Fruit fly (Drosophila melanogaster): ENCODE measurements around the gene CG10761.

The CG10761 gene

DNA sequence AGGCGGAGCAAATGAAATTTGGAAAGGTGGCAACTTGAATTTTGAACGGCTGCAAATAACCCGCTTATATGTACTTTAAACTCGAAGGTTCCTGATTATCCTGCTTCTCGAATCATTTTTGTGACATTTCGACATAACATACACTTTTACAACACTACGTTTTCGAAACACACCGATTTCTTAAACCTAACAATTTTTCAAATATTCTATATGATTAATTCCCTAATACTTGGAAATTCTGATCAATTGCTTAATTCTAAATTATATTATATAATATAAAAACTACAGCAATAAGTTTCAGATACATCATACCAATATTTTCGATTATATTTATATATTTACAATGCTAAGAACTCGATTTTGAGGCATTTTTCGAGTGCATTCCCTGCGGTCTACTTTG is at the start of gene CG10761:
Gene CG10761 (minus strand): TSS at position 101 of the 400 bp plus-strand sequence.
- TF ChIP-seq CG17801 (GFP tag; optimal IDR thresholded peaks at IDR 0.05; ENCODE audit: partially characterized antibody): no peak

DNA sequence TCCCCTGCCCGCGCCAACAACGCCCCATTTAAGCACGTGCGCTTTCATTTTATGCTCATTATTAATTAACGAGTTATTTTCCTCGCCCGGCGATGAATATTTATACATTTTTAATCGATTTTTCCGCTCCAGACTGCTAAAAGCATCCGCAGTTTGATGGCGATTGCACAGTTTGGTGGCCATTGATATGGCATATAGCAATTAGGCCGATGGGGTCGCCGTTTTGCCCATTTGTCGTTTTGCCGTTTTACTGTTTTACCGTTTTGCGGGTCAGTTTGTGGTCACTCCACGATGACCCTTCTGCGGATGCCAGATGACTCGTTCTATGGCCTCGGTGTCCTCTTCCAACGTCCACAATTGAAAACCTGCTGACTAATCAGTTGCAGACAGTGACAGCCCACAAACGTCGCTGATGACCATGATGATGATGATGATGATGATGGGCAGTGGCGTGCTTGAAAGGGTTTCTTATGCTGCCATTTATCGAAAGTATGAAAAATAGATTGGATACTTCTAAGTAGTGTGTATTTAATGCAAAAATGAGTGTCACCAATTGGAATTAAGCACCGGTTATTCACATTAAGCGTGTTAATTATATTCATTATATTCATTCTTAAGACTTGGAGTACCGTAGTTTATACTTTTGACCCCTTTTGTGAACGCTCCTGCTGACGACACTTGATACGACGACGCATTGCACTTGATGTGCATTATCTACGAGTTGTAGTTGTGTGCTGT is 49.3 kb upstream of the CG10761 start:
- no peak for TF ChIP-seq CG17801 (GFP tag; optimal IDR thresholded peaks at IDR 0.05; ENCODE audit: partially characterized antibody)

DNA sequence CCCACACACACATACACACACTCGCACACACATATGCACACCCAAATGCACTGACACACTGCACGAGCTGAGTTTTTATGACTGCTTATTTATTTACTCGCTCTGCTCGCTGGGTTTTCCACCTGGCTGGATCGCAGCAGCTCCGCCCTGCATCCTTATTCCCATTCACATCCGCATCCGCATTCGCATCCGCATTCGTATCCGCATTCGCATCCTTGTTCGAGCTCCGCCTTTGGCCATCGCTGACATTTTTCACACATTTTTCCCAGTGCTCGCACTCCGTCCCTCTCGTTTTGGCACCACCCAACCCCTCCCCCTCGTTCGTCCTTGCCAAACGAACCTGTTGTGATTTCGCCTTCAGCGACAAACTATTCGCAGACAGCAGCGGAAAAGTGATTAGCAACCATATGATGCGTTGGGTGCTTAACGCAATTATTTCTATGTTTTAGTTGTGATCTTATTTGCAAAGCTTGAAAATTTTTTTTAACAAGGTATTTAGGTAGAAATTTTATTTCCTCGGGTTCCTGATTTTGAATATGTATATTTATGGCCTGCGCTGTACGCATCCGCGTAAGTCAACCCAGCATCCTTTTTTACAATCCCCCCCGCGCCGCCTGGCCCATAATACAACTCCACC is 48.6 kb upstream of the CG10761 start:
- no peak for TF ChIP-seq CG17801 (GFP tag; optimal IDR thresholded peaks at IDR 0.05; ENCODE audit: partially characterized antibody)

DNA sequence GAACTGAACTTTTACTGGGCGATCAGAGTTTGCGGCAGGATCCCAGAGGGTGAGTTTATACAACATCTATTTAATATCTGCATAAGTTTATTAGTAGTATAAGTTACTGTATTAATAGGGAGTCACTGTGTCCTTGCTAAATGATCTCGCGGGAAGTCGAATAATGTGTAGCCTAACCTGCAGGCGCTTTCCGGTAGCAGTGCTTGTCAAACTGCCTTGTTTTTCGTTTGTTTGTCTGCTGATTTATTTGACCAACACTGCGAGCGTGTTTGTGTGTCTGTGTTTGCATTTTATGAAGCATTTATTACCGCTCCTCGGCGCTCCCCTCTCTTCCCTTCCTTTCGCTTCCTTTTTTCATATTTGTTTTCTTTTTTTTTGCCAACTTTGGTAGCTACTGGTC is 48.0 kb upstream of the CG10761 start:
- no peak for TF ChIP-seq CG17801 (GFP tag; optimal IDR thresholded peaks at IDR 0.05; ENCODE audit: partially characterized antibody)

DNA sequence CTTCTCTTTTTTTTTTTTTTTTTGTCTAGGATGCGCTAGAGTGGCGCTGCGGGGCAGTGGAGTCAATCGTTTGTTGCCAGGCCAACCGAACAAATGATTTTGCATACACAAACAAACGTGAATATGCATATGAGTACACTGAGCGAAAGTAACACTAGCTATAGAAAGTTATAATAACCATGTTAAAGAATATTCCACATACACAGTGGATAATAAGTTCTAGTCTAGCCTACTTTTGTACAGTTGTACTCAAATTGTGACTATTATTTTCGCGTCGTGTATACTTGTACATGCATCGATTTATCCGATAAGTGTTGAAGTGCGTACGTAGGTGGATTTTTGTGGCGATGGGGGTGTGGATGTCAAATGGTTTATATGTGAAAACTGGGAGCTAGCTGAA is 44.5 kb upstream of the CG10761 start:
- TF ChIP-seq CG17801 (GFP tag; optimal IDR thresholded peaks at IDR 0.05; ENCODE audit: partially characterized antibody): no peak

DNA sequence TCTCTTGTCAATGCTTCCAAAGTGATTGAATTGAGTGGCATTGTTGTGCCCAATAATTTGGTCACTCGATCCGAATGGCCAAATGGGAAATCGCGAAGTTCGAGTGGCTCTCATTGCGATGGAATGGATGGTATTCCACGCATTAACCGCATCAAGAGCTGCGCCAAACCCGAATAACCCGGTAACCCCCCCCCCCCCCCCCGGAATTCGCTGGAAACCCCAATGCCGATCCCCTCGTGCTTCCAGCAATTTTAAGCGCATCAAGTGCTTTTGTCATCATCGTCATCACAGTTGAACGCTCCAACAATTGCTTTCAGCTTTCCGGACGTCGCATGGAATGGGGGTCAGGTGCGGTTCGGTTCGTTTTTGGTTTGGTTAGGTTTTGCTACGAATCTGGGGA is 44.0 kb upstream of the CG10761 start:
- TF ChIP-seq CG17801 (GFP tag; optimal IDR thresholded peaks at IDR 0.05; ENCODE audit: partially characterized antibody): no peak

DNA sequence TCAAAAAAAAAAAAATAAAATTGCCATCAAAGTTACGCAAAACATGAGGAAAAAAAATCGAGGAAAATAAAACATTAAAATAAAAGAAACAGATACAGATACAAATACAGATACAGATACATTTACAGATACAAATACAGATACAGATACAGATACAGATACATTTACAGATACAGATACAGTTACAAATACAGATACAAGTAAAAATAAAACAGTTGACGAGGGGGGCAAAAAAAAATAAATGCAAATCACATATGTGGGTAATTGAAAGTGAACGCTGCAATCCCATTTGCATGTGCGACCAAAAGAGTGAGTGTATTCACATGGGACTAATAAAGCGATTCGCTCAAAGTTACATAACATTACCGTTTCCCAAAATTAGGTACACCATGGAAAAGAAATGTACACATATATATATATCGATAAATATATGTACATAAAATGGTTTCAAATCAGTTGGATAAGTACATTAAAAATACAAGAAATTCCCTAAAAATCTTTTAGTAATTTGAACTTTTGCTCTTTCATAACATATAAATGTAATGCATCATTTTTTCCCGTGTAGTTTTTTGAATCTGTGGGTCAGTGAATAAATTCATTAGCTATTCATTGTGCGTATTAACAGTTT is 43.1 kb upstream of the CG10761 start:
- no peak for TF ChIP-seq CG17801 (GFP tag; optimal IDR thresholded peaks at IDR 0.05; ENCODE audit: partially characterized antibody)

DNA sequence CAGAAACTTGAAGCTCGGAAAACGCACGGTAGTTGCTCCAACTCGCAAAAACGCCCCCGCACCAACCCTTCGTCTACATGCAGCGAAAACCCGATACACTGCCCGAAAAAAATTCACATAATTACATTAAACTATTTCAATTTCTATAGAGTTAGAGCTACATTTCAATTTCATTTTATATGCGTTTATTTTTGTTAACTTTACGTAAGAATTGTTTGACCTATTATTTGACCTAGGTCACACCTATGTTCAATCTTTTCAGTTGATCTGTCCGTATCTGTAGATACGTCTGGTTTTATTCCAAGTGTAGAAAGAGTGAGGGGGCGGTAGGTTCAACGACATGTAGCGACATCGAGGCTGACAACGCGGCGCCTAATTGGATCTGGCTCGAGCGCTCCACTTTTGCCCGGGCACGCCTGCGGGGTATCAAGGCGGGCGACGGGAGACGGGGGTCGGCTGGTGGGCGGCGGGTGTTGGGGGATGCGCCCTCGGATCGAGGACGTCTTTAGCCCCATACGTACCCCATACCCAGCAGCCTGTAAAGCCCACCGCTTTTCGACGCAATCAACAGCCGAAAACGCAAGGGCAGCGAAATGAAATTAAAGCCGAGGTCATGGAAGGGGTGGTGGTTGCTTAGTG is 40.3 kb upstream of the CG10761 start:
- no peak for TF ChIP-seq CG17801 (GFP tag; optimal IDR thresholded peaks at IDR 0.05; ENCODE audit: partially characterized antibody)

DNA sequence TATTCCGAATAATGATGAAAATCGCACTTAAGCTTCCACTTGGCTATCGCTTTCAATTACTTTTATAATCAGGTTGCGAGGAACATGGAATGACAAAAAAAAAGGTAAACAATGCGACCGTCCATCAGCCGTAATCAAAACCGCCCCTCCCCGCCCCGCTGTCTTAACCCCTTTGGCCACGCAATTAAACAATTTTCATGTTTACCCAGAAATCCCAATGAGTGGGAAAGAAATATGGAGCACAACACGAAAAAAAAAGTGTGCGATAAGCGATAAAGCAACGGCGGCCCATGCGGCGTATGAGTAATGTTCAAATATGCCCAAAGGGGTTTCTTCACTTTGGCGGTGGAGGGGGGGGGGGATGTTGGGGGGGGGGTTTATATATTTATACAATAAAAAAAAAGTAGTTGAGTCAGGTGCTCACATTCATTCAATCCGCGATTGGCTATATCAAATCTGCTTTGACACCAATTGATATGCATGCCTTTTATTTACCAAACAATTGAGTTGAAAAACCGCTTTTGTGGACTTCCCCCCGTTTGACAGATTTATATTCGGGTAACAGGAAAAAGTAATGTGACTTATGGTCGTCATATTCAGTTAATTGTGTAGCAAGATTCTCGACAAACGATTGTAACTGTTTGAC is 36.5 kb upstream of the CG10761 start:
- no peak for TF ChIP-seq CG17801 (GFP tag; optimal IDR thresholded peaks at IDR 0.05; ENCODE audit: partially characterized antibody)

DNA sequence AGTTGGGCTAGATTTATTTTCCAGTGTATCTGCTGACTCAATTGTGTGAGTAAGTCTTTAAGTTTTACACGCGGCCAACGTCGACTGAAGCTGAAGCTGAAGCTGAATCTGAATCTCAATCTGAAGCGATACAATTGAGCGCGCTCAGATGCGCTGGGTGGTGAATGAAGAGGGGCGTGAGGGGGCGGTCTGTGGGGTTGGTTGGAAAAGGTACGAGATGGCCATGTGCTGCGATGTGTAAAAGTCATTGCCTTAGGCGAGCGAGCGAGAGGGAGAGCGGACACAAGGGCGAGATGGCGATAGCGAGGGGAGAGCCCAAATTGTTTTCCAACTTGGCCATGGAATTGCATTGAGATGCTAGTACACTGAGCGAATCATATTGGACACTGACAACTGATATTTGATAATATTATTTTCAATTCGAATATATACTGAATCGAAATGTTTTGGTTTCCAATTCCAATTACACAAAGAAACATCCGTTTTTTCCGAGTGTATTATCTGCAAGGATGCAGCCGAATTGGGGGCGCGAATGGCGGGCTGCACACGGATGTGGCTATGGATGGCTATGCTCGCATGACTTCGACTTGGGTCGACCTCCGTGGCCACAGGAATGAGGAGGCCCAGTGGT is 34.1 kb upstream of the CG10761 start:
- no peak for TF ChIP-seq CG17801 (GFP tag; optimal IDR thresholded peaks at IDR 0.05; ENCODE audit: partially characterized antibody)

DNA sequence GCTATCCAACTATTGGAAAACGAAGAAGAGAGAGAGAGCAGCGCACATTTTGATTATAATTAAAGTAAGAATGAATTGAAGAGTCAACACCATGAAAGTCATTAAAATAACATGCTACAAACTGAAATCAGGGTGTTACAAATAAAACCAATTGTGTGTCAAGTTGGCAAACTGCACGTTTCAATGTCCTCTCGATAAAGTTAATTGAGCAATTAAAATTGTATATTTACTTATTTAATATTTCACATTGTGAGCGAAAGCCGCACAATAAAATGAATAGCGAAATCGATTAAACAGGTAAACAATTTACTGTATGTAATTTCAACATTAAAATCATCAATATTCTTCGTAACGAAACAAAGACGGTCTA is 33.5 kb upstream of the CG10761 start:
- no peak for TF ChIP-seq CG17801 (GFP tag; optimal IDR thresholded peaks at IDR 0.05; ENCODE audit: partially characterized antibody)

DNA sequence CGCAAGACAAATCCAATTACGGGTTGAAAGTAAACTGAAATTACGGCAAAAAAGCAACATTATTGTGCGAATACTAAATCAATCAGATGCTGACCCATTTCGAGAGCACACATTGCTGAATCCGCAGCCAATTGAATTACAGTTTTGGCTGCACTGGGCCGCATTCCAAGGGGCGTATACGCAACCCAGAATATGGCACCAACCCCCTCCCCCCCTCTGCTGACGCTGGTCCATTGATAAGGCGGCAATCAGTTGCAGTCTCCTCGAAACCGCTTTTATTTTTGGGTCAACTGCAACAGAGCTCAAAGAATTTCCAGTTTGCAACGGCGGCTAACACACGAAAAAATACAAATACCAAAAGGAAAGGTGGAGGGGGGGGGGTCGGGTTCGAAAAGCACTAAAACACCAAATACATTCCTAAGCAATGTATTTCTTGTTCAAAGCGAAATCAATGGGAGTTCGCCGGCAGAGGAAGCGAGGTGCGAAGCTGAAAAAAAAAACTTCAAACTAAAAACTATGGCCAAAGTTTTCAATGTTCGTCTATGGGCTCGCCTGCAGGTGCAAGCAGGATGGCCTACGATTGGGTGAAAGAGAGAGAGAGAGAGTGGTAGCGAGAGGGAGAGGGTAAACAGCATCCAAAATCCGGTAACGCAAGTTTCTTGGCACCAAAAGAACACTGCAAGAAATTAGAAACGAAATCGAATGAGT is 33.0 kb upstream of the CG10761 start:
- TF ChIP-seq CG17801 (GFP tag; optimal IDR thresholded peaks at IDR 0.05; ENCODE audit: partially characterized antibody): no peak

DNA sequence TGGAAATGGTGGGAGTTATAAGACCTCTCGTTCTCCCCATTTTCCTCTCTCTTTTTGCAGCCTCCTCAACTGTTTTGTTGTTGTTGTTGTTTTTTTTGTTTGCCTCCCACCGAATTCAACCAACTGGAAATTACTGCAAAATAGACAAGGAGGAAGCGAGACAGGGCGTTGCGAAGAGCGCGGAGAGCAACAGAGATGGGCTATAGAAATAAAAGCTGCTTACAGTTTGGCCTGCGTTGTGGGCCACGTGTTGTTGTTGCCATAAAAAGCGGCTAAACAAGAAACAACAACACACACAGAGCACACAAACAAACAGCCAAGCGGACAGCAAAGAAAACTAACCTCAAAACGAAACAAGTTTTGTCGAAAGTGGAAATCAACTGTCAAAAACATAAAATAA is 32.0 kb upstream of the CG10761 start:
- no peak for TF ChIP-seq CG17801 (GFP tag; optimal IDR thresholded peaks at IDR 0.05; ENCODE audit: partially characterized antibody)

DNA sequence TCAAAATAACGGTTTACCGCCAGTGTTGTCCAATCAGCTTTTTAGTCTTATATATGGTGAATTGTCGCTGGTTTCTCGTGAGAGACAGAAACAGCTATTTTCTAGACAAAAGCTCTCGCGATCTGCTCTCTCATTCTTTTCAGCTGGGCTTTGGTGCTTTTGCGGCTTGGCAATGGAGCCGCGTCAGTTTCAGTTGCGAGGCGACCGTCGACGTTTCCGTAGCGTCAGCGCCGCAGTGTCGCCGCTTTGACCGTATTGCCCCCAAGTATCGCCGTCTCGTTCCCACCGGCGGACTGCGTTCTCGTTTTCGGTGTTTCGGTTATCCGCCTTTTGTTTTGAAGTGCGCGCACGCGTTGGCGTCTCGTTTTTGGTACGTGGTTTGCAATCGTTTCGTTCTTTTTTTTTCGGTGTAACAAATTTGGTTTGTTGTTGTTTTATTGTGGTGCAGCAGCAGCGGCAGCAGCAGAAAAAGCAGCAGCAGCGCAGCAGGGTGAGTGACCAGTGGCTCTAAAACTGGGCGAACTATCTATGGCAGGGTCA is 30.5 kb upstream of the CG10761 start:
- TF ChIP-seq CG17801 (GFP tag; optimal IDR thresholded peaks at IDR 0.05; ENCODE audit: partially characterized antibody): peak; percentile 83
